Worm (Caenorhabditis elegans) whole organism, young adult: ENCODE results near the gene grl-18.

ENCODE experiments used
- him-1 ChIP-seq: sonication (generic microtip); optimal IDR thresholded peaks from 2 replicates; lab custom pipeline; 2016; ENCODE audit warnings: missing genotype, missing genetic modification reagents, missing genetic modification characterization, missing compliant biosample characterization
- hmg-1.2 ChIP-seq: fragments of 200-800 bp; sonication (Bioruptor generic); IDR thresholded peaks from 2 replicates; pipeline ENCODE4 v1.3.6; 2022; ENCODE audit warnings: missing genetic modification reagents, missing genetic modification characterization, missing compliant biosample characterization
- let-607 ChIP-seq, 2 experiments: fragments of 200-800 bp in 1 of 2; sonication (Bioruptor generic) in 1 of 2; sonication (generic microtip) in 1 of 2; optimal IDR thresholded peaks; 2 replicates each; lab custom pipeline; 2016 to 2018; ENCODE audit warnings: mild to moderate bottlenecking in 2 of 2, missing compliant biosample characterization in 2 of 2, missing genetic modification characterization in 2 of 2, moderate library complexity in 2 of 2, missing genotype in 1 of 2
- mel-28 ChIP-seq: sonication (generic microtip); optimal IDR thresholded peaks from 2 replicates; lab custom pipeline; 2016; ENCODE audit warnings: borderline replicate concordance, mild to moderate bottlenecking, missing genetic modification characterization, missing compliant biosample characterization
- pha-4 ChIP-seq: fragments of 150-350 bp; sonication (generic microtip); optimal IDR thresholded peaks from 2 replicates; lab custom pipeline; 2014; ENCODE audit warnings: missing biosample characterization, missing genetic modification reagents, missing genetic modification characterization
- sea-2 ChIP-seq: fragments of 200-800 bp; sonication (Bioruptor generic); IDR thresholded peaks from 2 replicates; pipeline ENCODE4 v1.3.6; 2022; ENCODE audit warnings: missing genetic modification characterization, missing compliant biosample characterization
- snpc-1.1 ChIP-seq: sonication (generic microtip); optimal IDR thresholded peaks from 2 replicates; lab custom pipeline; 2017; ENCODE audit warnings: missing genetic modification characterization, mild to moderate bottlenecking, missing compliant biosample characterization, antibody characterized with exemption, moderate library complexity, missing genotype, missing genetic modification reagents; ENCODE audit not compliant: insufficient read depth
- unc-62 ChIP-seq: fragments of 150-350 bp; optimal IDR thresholded peaks from 2 replicates; lab custom pipeline; 2014; ENCODE audit warnings: missing biosample characterization, missing genetic modification reagents, missing genetic modification characterization

DNA sequence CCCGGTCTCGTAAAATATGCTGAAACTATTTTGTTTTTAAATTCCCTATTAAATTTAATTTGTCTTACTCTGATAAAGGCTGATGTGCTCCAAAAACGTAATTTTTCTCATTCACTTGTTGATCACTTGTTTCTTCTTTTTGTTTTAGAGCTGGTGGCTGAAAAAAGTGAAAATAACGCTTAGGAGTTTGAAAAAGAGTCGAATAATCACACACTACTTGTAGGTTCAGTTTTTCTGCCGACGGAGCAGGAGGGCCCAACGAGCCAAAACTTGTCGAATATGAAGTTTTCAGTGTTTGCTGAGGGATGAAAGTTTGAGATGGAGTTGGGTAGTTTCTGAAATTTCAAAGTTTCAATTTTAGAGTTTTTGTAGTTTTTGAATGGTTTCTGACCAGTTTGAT, 1.5 kb downstream of the grl-18 start:
- TF ChIP-seq hmg-1.2 (no peak), unc-62 (no peak), snpc-1.1 (tag; lab: Kevin White, UChicago) (no peak), him-1 (tag; lab: Kevin White, UChicago) (no peak), pha-4 (tag; lab: Kevin White, UChicago) (no peak), let-607 (tag; optimal IDR thresholded peaks at IDR 0.05; lab: Kevin White, UChicago) (no peak), mel-28 (tag; lab: Kevin White, UChicago) (no peak), sea-2 (GFP tag; lab: Robert Waterston, UW) (no peak)
